Worm (Caenorhabditis elegans) whole organism, L2 larva: ENCODE data around the gene F54E2.2.

ENCODE experiments used
- F13H6.1 ChIP-seq: sonication (generic microtip); optimal IDR thresholded peaks from 2 replicates; lab custom pipeline; 2016; ENCODE audit warnings: missing genetic modification characterization, missing compliant biosample characterization
- R02D3.7 ChIP-seq: fragments of 150-350 bp; optimal IDR thresholded peaks from 2 replicates; lab custom pipeline; 2014; ENCODE audit warnings: missing biosample characterization, missing genetic modification characterization
- Y55F3AM.14 ChIP-seq: fragments of 200-800 bp; sonication (Bioruptor generic); optimal IDR thresholded peaks from 2 replicates; lab custom pipeline; 2018; ENCODE audit warnings: mild to moderate bottlenecking, missing genetic modification characterization, missing compliant biosample characterization
- ama-1 ChIP-seq: fragments of 150-350 bp; optimal IDR thresholded peaks from 2 replicates; lab custom pipeline; 2018; ENCODE audit warnings: inconsistent platforms
- blmp-1 ChIP-seq: sonication (generic microtip); optimal IDR thresholded peaks from 2 replicates; lab custom pipeline; 2017; ENCODE audit warnings: missing genetic modification characterization, mild to moderate bottlenecking, missing compliant biosample characterization, antibody characterized with exemption, moderate library complexity; ENCODE audit not compliant: insufficient read depth
- ceh-82 ChIP-seq: fragments of 150-350 bp; optimal IDR thresholded peaks from 2 replicates; lab custom pipeline; 2014; ENCODE audit warnings: missing biosample characterization, missing genetic modification characterization
- egl-27 ChIP-seq: sonication (generic microtip); optimal IDR thresholded peaks from 3 replicates; lab custom pipeline; 2017; ENCODE audit warnings: missing biosample characterization, missing genetic modification reagents, missing genetic modification characterization
- fos-1 ChIP-seq: fragments of 150-350 bp; optimal IDR thresholded peaks from 2 replicates; lab custom pipeline; 2014; ENCODE audit warnings: missing biosample characterization, missing genetic modification characterization
- lin-11 ChIP-seq: fragments of 150-350 bp; sonication (generic microtip); optimal IDR thresholded peaks from 2 replicates; lab custom pipeline; 2014; ENCODE audit warnings: missing biosample characterization, missing genetic modification characterization, inconsistent platforms, mixed read lengths
- lin-13 ChIP-seq: fragments of 150-350 bp; optimal IDR thresholded peaks from 2 replicates; lab custom pipeline; 2014; ENCODE audit warnings: missing biosample characterization, missing genetic modification reagents, missing genetic modification characterization
- lsy-2 ChIP-seq, 2 experiments: fragments of 150-350 bp in 1 of 2; sonication (generic microtip) in 1 of 2; optimal IDR thresholded peaks; 2 replicates each; lab custom pipeline; 2014 to 2017; ENCODE audit warnings: missing biosample characterization in 2 of 2, missing genetic modification characterization in 2 of 2
- mab-5 ChIP-seq: fragments of 150-350 bp; optimal IDR thresholded peaks from 2 replicates; lab custom pipeline; 2014; ENCODE audit warnings: missing biosample characterization, missing genetic modification characterization
- mbf-1 ChIP-seq: sonication (generic microtip); optimal IDR thresholded peaks from 2 replicates; lab custom pipeline; 2017; ENCODE audit warnings: missing biosample characterization, missing genetic modification characterization
- mdl-1 ChIP-seq, 2 experiments: fragments of 150-350 bp in 1 of 2; sonication (generic microtip) in 1 of 2; optimal IDR thresholded peaks; 2 replicates each; lab custom pipeline; 2017; ENCODE audit warnings: missing biosample characterization in 2 of 2, missing genetic modification characterization in 2 of 2
- nhr-10 ChIP-seq: sonication (generic microtip); optimal IDR thresholded peaks from 2 replicates; lab custom pipeline; 2017; ENCODE audit warnings: missing biosample characterization, missing genetic modification characterization
- nhr-11 ChIP-seq: fragments of 150-350 bp; optimal IDR thresholded peaks from 2 replicates; lab custom pipeline; 2014; ENCODE audit warnings: missing biosample characterization, missing genetic modification characterization
- nhr-129 ChIP-seq: fragments of 150-350 bp; optimal IDR thresholded peaks from 2 replicates; lab custom pipeline; 2014; ENCODE audit warnings: missing biosample characterization, missing genetic modification characterization
- nhr-21 ChIP-seq: fragments of 150-350 bp; optimal IDR thresholded peaks from 2 replicates; lab custom pipeline; 2014; ENCODE audit warnings: missing biosample characterization, missing genetic modification characterization
- nhr-23 ChIP-seq: fragments of 150-350 bp; optimal IDR thresholded peaks from 2 replicates; lab custom pipeline; 2014; ENCODE audit warnings: missing biosample characterization, missing genetic modification reagents, missing genetic modification characterization
- nhr-237 ChIP-seq: fragments of 150-350 bp; optimal IDR thresholded peaks from 2 replicates; lab custom pipeline; 2014; ENCODE audit warnings: missing biosample characterization, missing genetic modification characterization
- nhr-25 ChIP-seq: fragments of 150-350 bp; sonication (generic microtip); optimal IDR thresholded peaks from 3 replicates; lab custom pipeline; 2014; ENCODE audit warnings: missing biosample characterization, missing genetic modification characterization
- nhr-6 ChIP-seq: fragments of 150-350 bp; optimal IDR thresholded peaks from 2 replicates; lab custom pipeline; 2014; ENCODE audit warnings: missing biosample characterization, missing genetic modification characterization
- nhr-77 ChIP-seq: fragments of 150-350 bp; optimal IDR thresholded peaks from 2 replicates; lab custom pipeline; 2014; ENCODE audit warnings: missing biosample characterization, missing genetic modification characterization
- peb-1 ChIP-seq: fragments of 150-350 bp; optimal IDR thresholded peaks from 2 replicates; lab custom pipeline; 2014; ENCODE audit warnings: missing biosample characterization, missing genetic modification characterization
- skn-1 ChIP-seq: sonication (generic microtip); optimal IDR thresholded peaks from 2 replicates; lab custom pipeline; 2017; ENCODE audit warnings: missing biosample characterization, missing genetic modification characterization
- sma-3 ChIP-seq: sonication (generic microtip); optimal IDR thresholded peaks from 2 replicates; lab custom pipeline; 2016; ENCODE audit warnings: missing genetic modification reagents, missing genetic modification characterization, missing compliant biosample characterization
- unc-39 ChIP-seq: fragments of 150-350 bp; optimal IDR thresholded peaks from 2 replicates; lab custom pipeline; 2014; ENCODE audit warnings: missing biosample characterization, missing genetic modification characterization
- unc-55 ChIP-seq: fragments of 150-350 bp; sonication (generic microtip); optimal IDR thresholded peaks from 3 replicates; lab custom pipeline; 2014; ENCODE audit warnings: missing biosample characterization, missing genetic modification reagents, missing genetic modification characterization
- zag-1 ChIP-seq: fragments of 150-350 bp; optimal IDR thresholded peaks from 2 replicates; lab custom pipeline; 2014; ENCODE audit warnings: missing biosample characterization, missing genetic modification characterization
- ztf-1 ChIP-seq: fragments of 200-800 bp; sonication (Bioruptor generic); conservative IDR thresholded peaks from 2 replicates; pipeline ENCODE4 v1.3.6; 2022; ENCODE audit warnings: missing genetic modification characterization, missing compliant biosample characterization

Gene F54E2.2

DNA sequence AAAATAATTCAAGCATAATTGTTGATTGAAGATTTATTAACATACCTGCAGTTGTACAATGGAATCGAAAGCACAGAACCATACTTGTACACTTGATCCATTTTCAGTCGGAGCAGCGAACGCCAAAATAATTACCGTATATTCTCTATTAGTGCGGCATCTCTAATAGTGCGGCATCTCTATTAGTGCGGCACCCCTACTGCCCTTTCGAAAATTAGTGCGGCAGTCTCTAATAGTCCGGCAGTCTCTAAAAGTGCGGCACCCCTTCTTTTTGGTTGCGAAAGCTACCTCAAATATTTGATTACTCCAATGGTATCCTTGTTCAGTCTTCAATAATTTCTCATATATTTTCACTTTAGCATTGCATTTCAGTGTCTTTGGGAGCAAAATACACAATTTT lies 22.0 kb downstream of the F54E2.2 start, which contains the start of gene srt-34:
Gene srt-34, minus strand, starts transcription at position 101 of the 400 bp plus-strand sequence.
- no peak for TF ChIP-seq ceh-82 (tag; lab: Kevin White, UChicago)
- no peak for TF ChIP-seq nhr-129 (tag; lab: Kevin White, UChicago)
- TF ChIP-seq lin-13 = no peak
- TF ChIP-seq nhr-21 (tag; lab: Kevin White, UChicago) = no peak
- no peak for TF ChIP-seq nhr-237
- TF ChIP-seq Y55F3AM.14 (GFP tag; lab: Kevin White, UChicago) = no peak
- no peak for TF ChIP-seq sma-3 (GFP tag; lab: Kevin White, UChicago)
- TF ChIP-seq mdl-1 (tag; optimal IDR thresholded peaks at IDR 0.05; lab: Kevin White, UChicago) = no peak

DNA sequence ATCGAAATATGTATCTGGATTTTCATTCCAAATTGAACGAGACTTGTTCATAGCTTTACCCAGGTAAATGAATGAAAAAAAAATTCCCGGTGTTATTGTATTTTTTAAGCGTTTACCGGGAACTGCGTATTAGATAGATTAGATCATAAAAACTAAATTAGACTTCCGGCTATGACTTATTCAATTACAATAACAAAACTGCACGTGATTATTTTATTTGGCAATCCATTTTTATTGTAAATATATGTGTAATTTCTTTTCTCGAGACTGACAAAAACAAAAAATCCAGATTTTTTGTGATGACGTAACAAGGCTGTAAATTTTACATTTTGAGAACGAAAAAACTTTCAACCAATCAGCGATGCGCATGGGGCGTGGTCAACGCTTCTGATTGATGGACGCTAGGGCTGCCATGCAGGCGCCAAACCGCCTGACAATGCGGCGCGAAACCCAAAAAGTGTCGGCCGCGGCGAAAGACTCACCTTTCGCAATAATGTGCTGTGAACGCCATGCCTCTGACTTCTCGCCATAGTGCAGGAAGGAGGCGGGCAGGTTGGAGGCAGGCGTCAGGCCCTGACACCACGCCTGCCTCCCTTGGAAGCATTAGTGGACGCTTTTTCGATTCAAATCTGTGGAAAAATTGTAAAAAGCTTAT lies 25.6 kb downstream of the F54E2.2 start, which contains the start of gene srh-36:
Gene srh-36, minus strand, starts transcription at position 51 of the 655 bp plus-strand sequence.
- TF ChIP-seq peb-1 (tag; lab: Kevin White, UChicago) (no peak), nhr-6 (tag; lab: Kevin White, UChicago) (no peak), zag-1 (tag; lab: Kevin White, UChicago) (no peak), skn-1 (tag; lab: Kevin White, UChicago) (no peak), ceh-82 (tag; lab: Kevin White, UChicago) (no peak), mbf-1 (tag; lab: Kevin White, UChicago) (no peak), nhr-237 (no peak), F13H6.1 (tag; lab: Kevin White, UChicago) (no peak), nhr-23 (tag; lab: Kevin White, UChicago) (no peak), lin-11 (tag; lab: Kevin White, UChicago) (no peak), blmp-1 (tag; lab: Kevin White, UChicago) (no peak), mab-5 (no peak), unc-39 (tag; lab: Kevin White, UChicago) (no peak), nhr-77 (tag; lab: Kevin White, UChicago) (no peak), lsy-2 (tag; optimal IDR thresholded peaks at IDR 0.05; lab: Kevin White, UChicago) (no peak), ama-1 (lab: Kevin White, UChicago) (no peak), mdl-1 (tag; optimal IDR thresholded peaks at IDR 0.05; lab: Kevin White, UChicago) (no peak)

DNA sequence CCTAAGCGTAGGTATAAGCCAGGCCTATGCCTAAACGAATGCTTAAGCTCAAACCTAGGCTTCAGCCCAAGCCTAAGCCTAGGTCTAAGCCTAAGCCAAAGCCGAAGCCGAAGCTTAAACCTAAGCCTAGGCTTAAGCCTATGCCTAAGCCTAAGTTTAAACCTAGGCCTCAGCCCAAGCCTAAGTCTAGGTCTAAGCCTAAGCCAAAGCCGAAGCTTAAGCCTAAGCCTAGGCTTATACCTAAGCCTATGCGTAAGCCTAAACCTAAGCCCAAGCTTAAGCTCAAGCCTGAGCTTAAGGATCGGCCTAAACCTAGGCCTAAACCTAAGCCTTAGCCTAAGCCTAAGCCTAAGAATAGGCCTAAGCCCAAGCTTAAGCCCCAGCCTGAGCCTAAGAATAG lies 29.9 kb downstream of the F54E2.2 start:
- TF ChIP-seq nhr-25 (tag; lab: Kevin White, UChicago) (no peak), nhr-21 (tag; lab: Kevin White, UChicago) (no peak), mbf-1 (tag; lab: Kevin White, UChicago) (no peak), unc-55 (GFP tag; lab: Kevin White, UChicago) (no peak), R02D3.7 (no peak), nhr-11 (tag; lab: Kevin White, UChicago) (no peak), peb-1 (tag; lab: Kevin White, UChicago) (no peak)
- TF ChIP-seq, all 48 proteins: peak for 0

DNA sequence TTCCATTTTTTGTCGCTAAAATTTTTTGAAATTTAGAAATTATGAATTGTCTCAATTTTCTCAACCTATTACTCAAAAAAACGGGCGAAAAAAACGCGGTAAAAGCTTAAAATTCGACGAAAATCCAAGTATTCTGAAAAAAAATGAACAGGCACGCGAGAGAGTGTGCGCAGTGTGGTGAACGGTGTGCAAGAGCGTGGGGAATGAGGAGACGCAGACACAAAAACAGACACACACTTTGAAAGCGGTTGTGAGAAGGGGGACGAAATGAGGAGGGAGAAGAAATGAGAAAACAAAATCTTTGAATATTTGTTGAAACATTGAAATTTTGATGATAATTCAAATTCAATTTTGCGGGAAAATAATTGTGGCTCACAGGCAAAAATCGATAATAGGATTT lies 30.7 kb downstream of the F54E2.2 start, which contains the start of gene T03D3.5:
Gene T03D3.5, minus strand, starts transcription at position 21 of the 400 bp plus-strand sequence.
- no peak for TF ChIP-seq egl-27 (tag; lab: Kevin White, UChicago)
- no peak for TF ChIP-seq mbf-1 (tag; lab: Kevin White, UChicago)
- TF ChIP-seq nhr-10 = no peak
- no peak for TF ChIP-seq ceh-82 (tag; lab: Kevin White, UChicago)
- TF ChIP-seq lsy-2 (tag; optimal IDR thresholded peaks at IDR 0.05; lab: Kevin White, UChicago) = no peak
- no peak for TF ChIP-seq ztf-1 (GFP tag; lab: Robert Waterston, UW)
- TF ChIP-seq zag-1 (tag; lab: Kevin White, UChicago) = no peak

DNA sequence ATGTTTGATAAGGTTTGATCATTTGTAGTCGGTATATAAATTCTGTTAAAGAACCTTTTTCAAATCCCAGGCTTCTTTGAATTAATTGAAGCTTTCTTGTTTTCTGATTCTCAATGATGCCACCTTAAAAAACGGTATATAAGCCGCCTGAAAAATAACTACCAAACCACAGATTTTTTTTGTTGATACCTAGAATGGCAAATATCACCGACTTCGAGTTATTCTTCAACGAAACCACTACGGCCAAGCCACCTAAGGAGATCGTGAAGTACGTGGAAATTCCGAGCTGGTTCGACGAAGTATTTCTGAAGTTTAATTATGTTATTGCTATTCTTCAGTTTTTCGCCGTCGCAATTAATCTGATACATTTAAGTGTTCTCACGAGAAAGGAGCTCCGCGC lies 34.7 kb downstream of the F54E2.2 start, which contains the start of gene srw-2:
Gene srw-2, plus strand, starts transcription at position 62 of the 400 bp plus-strand sequence.
- TF ChIP-seq mab-5 (no peak), nhr-25 (tag; lab: Kevin White, UChicago) (no peak), fos-1 (no peak)

DNA sequence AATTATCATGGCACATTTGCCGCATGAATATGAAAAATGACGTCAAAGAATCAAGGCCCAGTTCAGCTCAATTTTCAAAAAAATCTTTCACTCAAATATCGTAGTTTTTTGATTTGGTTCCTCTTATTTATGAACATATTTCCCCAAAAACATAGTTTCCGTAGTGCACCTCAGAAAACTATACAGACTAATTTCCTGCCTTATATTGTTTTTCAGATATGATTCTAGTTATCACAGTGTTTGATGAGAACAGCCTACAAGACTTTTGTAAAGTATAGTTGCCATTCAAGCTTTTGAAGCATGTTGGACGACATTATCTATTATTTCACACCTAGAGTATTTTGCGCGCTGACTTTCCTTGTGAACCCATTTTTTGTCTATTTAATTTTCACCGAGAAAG lies 36.6 kb downstream of the F54E2.2 start, which contains the start of gene srj-50:
Gene srj-50, plus strand, starts transcription at position 301 of the 400 bp plus-strand sequence.
- TF ChIP-seq peb-1 (tag; lab: Kevin White, UChicago) (no peak), R02D3.7 (no peak), lsy-2 (tag; optimal IDR thresholded peaks at IDR 0.05; lab: Kevin White, UChicago) (no peak)
